Worm (Caenorhabditis elegans): ENCODE data around the gene kin-20.

The kin-20 gene

ce11 chrX:15233684-15234083, 43.9 kb downstream of the kin-20 start:
- TF ChIP-seq T22C8.4 (GFP tag; IDR thresholded peaks at IDR 0.05), result no peak
- no peak for TF ChIP-seq tab-1 (GFP tag; IDR thresholded peaks at IDR 0.05)
- TF ChIP-seq ref-1 (GFP tag; conservative IDR thresholded peaks at IDR 0.05), result no peak
- no peak for TF ChIP-seq cog-1 (tag; optimal IDR thresholded peaks at IDR 0.05)
- no peak for TF ChIP-seq ztf-23 (GFP tag; IDR thresholded peaks at IDR 0.05)

DNA sequence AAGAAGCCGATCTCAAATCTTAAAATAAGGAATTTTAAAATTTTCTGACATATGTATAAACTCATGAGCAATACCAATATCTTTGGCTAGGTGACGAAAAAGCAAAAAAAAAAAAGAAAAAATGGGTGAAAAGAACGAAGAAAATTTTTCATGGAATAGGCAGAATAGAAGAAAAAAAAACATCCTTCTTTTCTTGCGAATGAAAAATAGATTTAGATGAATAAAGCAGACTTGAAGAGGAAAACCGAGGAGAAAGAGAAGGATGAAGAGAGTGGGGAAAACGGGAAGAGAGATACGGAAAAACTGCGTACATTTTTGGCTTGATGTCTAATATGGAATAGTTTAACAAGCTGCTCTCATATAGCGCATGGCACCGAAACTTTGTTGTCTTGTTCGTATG, 45.8 kb downstream of the kin-20 start:
- TF ChIP-seq cog-1 (tag; optimal IDR thresholded peaks at IDR 0.05) (no peak), flt-1 (GFP tag; IDR thresholded peaks at IDR 0.05) (no peak), tab-1 (GFP tag; IDR thresholded peaks at IDR 0.05) (no peak), ztf-23 (GFP tag; IDR thresholded peaks at IDR 0.05) (no peak), T22C8.4 (GFP tag; IDR thresholded peaks at IDR 0.05) (no peak)

DNA sequence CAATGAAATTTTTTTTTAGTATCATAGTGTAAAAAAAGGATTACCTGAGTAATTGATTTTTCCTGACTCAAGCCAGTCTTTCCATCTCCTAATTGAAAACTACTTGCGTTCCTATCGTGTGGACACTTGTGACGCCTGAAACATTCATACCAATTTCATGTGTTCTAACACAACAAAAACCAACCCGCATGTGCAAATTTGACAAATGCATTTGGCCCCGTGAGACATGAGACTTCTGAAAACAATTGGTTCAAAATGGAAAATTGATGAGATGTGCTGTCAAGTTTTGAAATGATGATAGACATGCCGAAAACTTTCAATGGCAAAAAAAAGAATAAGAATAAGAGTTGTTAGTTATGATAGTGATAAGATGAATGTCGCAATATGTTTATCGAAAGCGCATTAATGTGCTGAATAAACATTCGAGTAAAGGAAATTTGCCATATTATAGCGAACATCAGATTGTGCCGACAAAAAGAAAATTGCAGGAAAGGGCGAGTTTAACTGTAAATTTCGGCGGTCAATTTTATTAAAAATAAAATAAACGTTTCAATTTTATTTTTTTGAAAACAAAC, 47.1 kb downstream of the kin-20 start, which contains the start of gene H03A11.2:
Gene H03A11.2 (minus strand): TSS at position 252 of the 575 bp plus-strand sequence.
- no peak for TF ChIP-seq ztf-23 (GFP tag; IDR thresholded peaks at IDR 0.05)
- TF ChIP-seq T22C8.4 (GFP tag; IDR thresholded peaks at IDR 0.05), result no peak
- TF ChIP-seq flt-1 (GFP tag; IDR thresholded peaks at IDR 0.05), result no peak
- TF ChIP-seq med-1 (GFP tag; optimal IDR thresholded peaks at IDR 0.05; ENCODE audit: insufficient read depth), result no peak
- TF ChIP-seq ztf-29 (GFP tag; IDR thresholded peaks at IDR 0.05), result no peak
- TF ChIP-seq klf-2 (GFP tag; conservative IDR thresholded peaks at IDR 0.05), result no peak
- no peak for TF ChIP-seq tab-1 (GFP tag; IDR thresholded peaks at IDR 0.05)
- no peak for TF ChIP-seq cog-1 (tag; optimal IDR thresholded peaks at IDR 0.05)
- no peak for TF ChIP-seq ref-1 (GFP tag; conservative IDR thresholded peaks at IDR 0.05)

DNA sequence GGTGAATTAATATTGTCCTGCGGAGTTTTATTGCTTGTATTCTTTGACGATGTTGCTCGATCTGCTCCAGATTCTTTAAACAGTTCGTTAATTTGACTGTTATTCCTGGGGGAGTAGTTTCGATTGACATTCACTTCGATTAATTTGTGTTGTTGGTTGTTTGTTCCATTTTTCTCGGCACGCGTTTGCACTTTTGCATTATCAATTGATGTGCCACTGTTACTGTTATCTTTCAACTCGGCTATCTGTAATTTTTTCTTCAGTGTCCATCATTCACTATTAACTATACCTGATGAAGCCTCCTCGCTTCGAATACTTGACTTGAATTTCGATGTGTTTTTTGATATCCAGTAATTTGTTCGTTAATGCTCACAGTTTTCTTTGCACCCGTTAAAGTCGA, 48.4 kb downstream of the kin-20 start:
- TF ChIP-seq med-1 (GFP tag; optimal IDR thresholded peaks at IDR 0.05; ENCODE audit: insufficient read depth) (no peak), cog-1 (tag; optimal IDR thresholded peaks at IDR 0.05) (no peak), tab-1 (GFP tag; IDR thresholded peaks at IDR 0.05) (no peak), ztf-23 (GFP tag; IDR thresholded peaks at IDR 0.05) (no peak), flt-1 (GFP tag; IDR thresholded peaks at IDR 0.05) (no peak), klf-2 (GFP tag; conservative IDR thresholded peaks at IDR 0.05) (no peak), ztf-29 (GFP tag; IDR thresholded peaks at IDR 0.05) (no peak), T22C8.4 (GFP tag; IDR thresholded peaks at IDR 0.05) (no peak), ref-1 (GFP tag; conservative IDR thresholded peaks at IDR 0.05) (no peak)

- TF ChIP-seq flt-1 (GFP tag; IDR thresholded peaks at IDR 0.05), result no peak
Measured at ce11 chrX:15225180-15225724, 52.3 kb downstream of the kin-20 start.

- TF ChIP-seq tab-1 (GFP tag; IDR thresholded peaks at IDR 0.05), result no peak
- TF ChIP-seq ztf-29 (GFP tag; IDR thresholded peaks at IDR 0.05), result no peak
- TF ChIP-seq klf-2 (GFP tag; conservative IDR thresholded peaks at IDR 0.05), result no peak
- no peak for TF ChIP-seq med-1 (GFP tag; optimal IDR thresholded peaks at IDR 0.05; ENCODE audit: insufficient read depth)
- TF ChIP-seq ref-1 (GFP tag; conservative IDR thresholded peaks at IDR 0.05), result no peak
- no peak for TF ChIP-seq cog-1 (tag; optimal IDR thresholded peaks at IDR 0.05)
- no peak for TF ChIP-seq ztf-23 (GFP tag; IDR thresholded peaks at IDR 0.05)
- TF ChIP-seq T22C8.4 (GFP tag; IDR thresholded peaks at IDR 0.05), result no peak
- no peak for TF ChIP-seq flt-1 (GFP tag; IDR thresholded peaks at IDR 0.05)
Measured at ce11 chrX:15224128-15224527, 53.4 kb downstream of the kin-20 start.

DNA sequence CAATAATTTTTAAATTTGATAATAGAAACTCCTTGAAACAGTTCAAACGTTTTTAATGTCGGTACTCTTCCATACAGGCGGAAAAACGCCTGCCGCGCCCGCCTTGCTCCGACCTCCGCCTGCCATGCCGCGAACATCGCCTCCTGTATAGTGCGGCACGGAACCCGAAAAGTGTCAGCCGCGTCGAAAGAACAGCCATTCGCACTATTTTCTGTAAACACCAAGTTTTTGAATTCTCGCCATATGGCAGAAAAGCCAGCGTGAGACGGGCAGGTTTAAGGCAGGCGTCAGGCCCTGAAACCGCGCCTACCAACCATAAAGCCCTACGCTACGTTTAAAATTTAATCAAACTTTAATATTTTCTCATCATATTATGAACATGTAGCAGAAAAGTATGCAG, 54.8 kb downstream of the kin-20 start:
- TF ChIP-seq ztf-23 (GFP tag; IDR thresholded peaks at IDR 0.05) (no peak), flt-1 (GFP tag; IDR thresholded peaks at IDR 0.05) (no peak), cog-1 (tag; optimal IDR thresholded peaks at IDR 0.05) (no peak), T22C8.4 (GFP tag; IDR thresholded peaks at IDR 0.05) (no peak), ref-1 (GFP tag; conservative IDR thresholded peaks at IDR 0.05) (no peak), med-1 (GFP tag; optimal IDR thresholded peaks at IDR 0.05; ENCODE audit: insufficient read depth) (no peak), tab-1 (GFP tag; IDR thresholded peaks at IDR 0.05) (no peak), klf-2 (GFP tag; conservative IDR thresholded peaks at IDR 0.05) (no peak), ztf-29 (GFP tag; IDR thresholded peaks at IDR 0.05) (no peak)

ce11 chrX:15221865-15222551, 55.6 kb downstream of the kin-20 start:
- TF ChIP-seq klf-2 (GFP tag; conservative IDR thresholded peaks at IDR 0.05) (no peak), tab-1 (GFP tag; IDR thresholded peaks at IDR 0.05) (no peak), ref-1 (GFP tag; conservative IDR thresholded peaks at IDR 0.05) (no peak)

ce11 chrX:15221107-15221506, 56.5 kb downstream of the kin-20 start:
- TF ChIP-seq cog-1 (tag; optimal IDR thresholded peaks at IDR 0.05) (no peak), tab-1 (GFP tag; IDR thresholded peaks at IDR 0.05) (no peak), klf-2 (GFP tag; conservative IDR thresholded peaks at IDR 0.05) (no peak), ztf-29 (GFP tag; IDR thresholded peaks at IDR 0.05) (no peak), ref-1 (GFP tag; conservative IDR thresholded peaks at IDR 0.05) (no peak), ztf-23 (GFP tag; IDR thresholded peaks at IDR 0.05) (no peak), med-1 (GFP tag; optimal IDR thresholded peaks at IDR 0.05; ENCODE audit: insufficient read depth) (no peak), T22C8.4 (GFP tag; IDR thresholded peaks at IDR 0.05) (no peak), flt-1 (GFP tag; IDR thresholded peaks at IDR 0.05) (no peak)
